Worm (Caenorhabditis elegans) whole organism, young adult: ENCODE measurements around the gene C06E2.9.

Experiments
- B0035.1 ChIP-seq: sonication (generic microtip); optimal IDR thresholded peaks from 2 replicates; lab custom pipeline; 2016; ENCODE audit warnings: missing genetic modification characterization, mild to moderate bottlenecking, missing compliant biosample characterization, missing genotype, missing genetic modification reagents
- B0261.1 ChIP-seq: sonication (generic microtip); optimal IDR thresholded peaks from 2 replicates; lab custom pipeline; 2016; ENCODE audit warnings: mild to moderate bottlenecking, missing genetic modification characterization, moderate library complexity, missing compliant biosample characterization
- B0336.3 ChIP-seq: fragments of 200-800 bp; sonication (Bioruptor generic); IDR thresholded peaks from 2 replicates; pipeline ENCODE4 v1.3.6; 2022; ENCODE audit warnings: missing genetic modification characterization, missing compliant biosample characterization
- C17E4.6 ChIP-seq: fragments of 200-800 bp; sonication (Bioruptor generic); IDR thresholded peaks from 2 replicates; pipeline ENCODE4 v1.3.6; 2022; ENCODE audit warnings: missing genetic modification reagents, missing genetic modification characterization, missing compliant biosample characterization
- F22D6.2 ChIP-seq: sonication (generic microtip); optimal IDR thresholded peaks from 2 replicates; lab custom pipeline; 2016; ENCODE audit warnings: mild to moderate bottlenecking, missing genetic modification characterization, missing compliant biosample characterization
- F49E8.2 ChIP-seq: sonication (generic microtip); optimal IDR thresholded peaks from 3 replicates; lab custom pipeline; 2017; ENCODE audit warnings: missing genetic modification characterization, mild to moderate bottlenecking, missing compliant biosample characterization, antibody characterized with exemption, moderate library complexity; ENCODE audit not compliant: insufficient read depth
- F55B11.4 ChIP-seq: sonication (generic microtip); optimal IDR thresholded peaks from 2 replicates; lab custom pipeline; 2016; ENCODE audit warnings: missing compliant biosample characterization, missing genetic modification characterization, borderline replicate concordance; ENCODE audit not compliant: insufficient read depth
- F57C9.4 ChIP-seq: sonication (generic microtip); optimal IDR thresholded peaks from 2 replicates; lab custom pipeline; 2017; ENCODE audit warnings: mild to moderate bottlenecking, missing genetic modification characterization, missing compliant biosample characterization
- Y56A3A.18 ChIP-seq: fragments of 200-800 bp; sonication (Bioruptor generic); IDR thresholded peaks from 2 replicates; pipeline ENCODE4 v1.3.6; 2022; ENCODE audit warnings: missing genetic modification reagents, missing genetic modification characterization, missing compliant biosample characterization
- ama-1 ChIP-seq, 3 experiments: fragments of 150-350 bp in 1 of 3; sonication (generic microtip) in 2 of 3; optimal IDR thresholded peaks; 2 replicates each; lab custom pipeline; 2014 to 2018; ENCODE audit warnings: missing biosample characterization in 2 of 3, missing genetic modification characterization in 2 of 3, missing genetic modification reagents in 2 of 3
- atf-7 ChIP-seq: sonication (generic microtip); optimal IDR thresholded peaks from 2 replicates; lab custom pipeline; 2017; ENCODE audit warnings: mild to moderate bottlenecking, missing genetic modification characterization, missing compliant biosample characterization
- attf-5 ChIP-seq: fragments of 200-800 bp; sonication (Bioruptor generic); optimal IDR thresholded peaks from 2 replicates; lab custom pipeline; 2018; ENCODE audit warnings: mild to moderate bottlenecking, missing genetic modification characterization, missing compliant biosample characterization
- bed-1 ChIP-seq: fragments of 200-800 bp; sonication (Bioruptor generic); IDR thresholded peaks from 2 replicates; pipeline ENCODE4 v1.3.6; 2022; ENCODE audit warnings: missing genetic modification reagents, missing genetic modification characterization, missing compliant biosample characterization
- bed-2 ChIP-seq: fragments of 200-800 bp; sonication (Bioruptor generic); IDR thresholded peaks from 2 replicates; pipeline ENCODE4 v1.3.6; 2022; ENCODE audit warnings: missing genetic modification reagents, missing genetic modification characterization, missing compliant biosample characterization
- ceh-27 ChIP-seq: fragments of 200-800 bp; sonication (Bioruptor generic); optimal IDR thresholded peaks from 2 replicates; lab custom pipeline; 2018; ENCODE audit warnings: mild to moderate bottlenecking, missing genetic modification characterization, moderate library complexity, missing compliant biosample characterization
- ceh-40 ChIP-seq: fragments of 200-800 bp; sonication (Bioruptor generic); IDR thresholded peaks from 2 replicates; pipeline ENCODE4 v1.3.6; 2022; ENCODE audit warnings: missing genetic modification characterization, missing compliant biosample characterization
- ceh-79 ChIP-seq: sonication (generic microtip); optimal IDR thresholded peaks from 2 replicates; lab custom pipeline; 2017; ENCODE audit warnings: mild to moderate bottlenecking, missing genetic modification characterization, missing compliant biosample characterization
- chd-7 ChIP-seq: sonication (generic microtip); optimal IDR thresholded peaks from 2 replicates; lab custom pipeline; 2016; ENCODE audit warnings: mild to moderate bottlenecking, missing genetic modification characterization, moderate library complexity, missing compliant biosample characterization
- dox-1 ChIP-seq: fragments of 200-800 bp; sonication (Bioruptor generic); IDR thresholded peaks from 2 replicates; pipeline ENCODE4 v1.3.6; 2022; ENCODE audit warnings: missing genetic modification reagents, missing genetic modification characterization, missing compliant biosample characterization
- egl-18 ChIP-seq: fragments of 200-800 bp; sonication (Bioruptor generic); IDR thresholded peaks from 2 replicates; pipeline ENCODE4 v1.3.6; 2022; ENCODE audit warnings: missing genetic modification reagents, missing genetic modification characterization, missing compliant biosample characterization
- hmg-1.2 ChIP-seq: fragments of 200-800 bp; sonication (Bioruptor generic); IDR thresholded peaks from 2 replicates; pipeline ENCODE4 v1.3.6; 2022; ENCODE audit warnings: missing genetic modification reagents, missing genetic modification characterization, missing compliant biosample characterization
- hrde-1 ChIP-seq: sonication (generic microtip); optimal IDR thresholded peaks from 2 replicates; lab custom pipeline; 2016; ENCODE audit warnings: missing genetic modification characterization, mild to moderate bottlenecking, missing compliant biosample characterization, moderate library complexity, missing genotype, missing genetic modification reagents, borderline replicate concordance
- madf-3 ChIP-seq: fragments of 200-800 bp; sonication (Bioruptor generic); IDR thresholded peaks from 2 replicates; pipeline ENCODE4 v1.3.6; 2022; ENCODE audit warnings: missing genetic modification reagents, missing genetic modification characterization, missing compliant biosample characterization
- madf-8 ChIP-seq: fragments of 200-800 bp; sonication (Bioruptor generic); conservative IDR thresholded peaks from 2 replicates; pipeline ENCODE4 v1.3.6; 2022; ENCODE audit warnings: missing genetic modification reagents, missing genetic modification characterization, missing compliant biosample characterization
- mes-4 ChIP-seq: sonication (generic microtip); optimal IDR thresholded peaks from 2 replicates; lab custom pipeline; 2016; ENCODE audit warnings: missing genotype, missing genetic modification characterization, missing compliant biosample characterization
- pbrm-1 ChIP-seq: fragments of 200-800 bp; sonication (Bioruptor generic); IDR thresholded peaks from 2 replicates; pipeline ENCODE4 v1.3.6; 2022; ENCODE audit warnings: missing genetic modification reagents, missing genetic modification characterization, missing compliant biosample characterization
- rpc-1 ChIP-seq, 2 experiments: fragments of 150-350 bp in 1 of 2; sonication (generic microtip) in 1 of 2; optimal IDR thresholded peaks; 2 replicates each; lab custom pipeline; 2014 to 2018; ENCODE audit warnings: missing biosample characterization in 1 of 2, missing genetic modification characterization in 1 of 2, missing genetic modification reagents in 1 of 2, missing genotype in 1 of 2
- sea-2 ChIP-seq: fragments of 200-800 bp; sonication (Bioruptor generic); IDR thresholded peaks from 2 replicates; pipeline ENCODE4 v1.3.6; 2022; ENCODE audit warnings: missing genetic modification characterization, missing compliant biosample characterization
- snpc-1.3 ChIP-seq: sonication (generic microtip); optimal IDR thresholded peaks from 2 replicates; lab custom pipeline; 2017; ENCODE audit warnings: missing genetic modification characterization, mild to moderate bottlenecking, missing compliant biosample characterization, antibody characterized with exemption, moderate library complexity, missing genotype, missing genetic modification reagents; ENCODE audit not compliant: insufficient read depth
- snpc-3.4 ChIP-seq: sonication (generic microtip); optimal IDR thresholded peaks from 2 replicates; lab custom pipeline; 2017; ENCODE audit warnings: missing genetic modification characterization, mild to moderate bottlenecking, missing compliant biosample characterization, antibody characterized with exemption, moderate library complexity, missing genotype, missing genetic modification reagents
- sptf-2 ChIP-seq: fragments of 200-800 bp; sonication (Bioruptor generic); optimal IDR thresholded peaks from 2 replicates; lab custom pipeline; 2018; ENCODE audit warnings: mild to moderate bottlenecking, missing genetic modification characterization, missing compliant biosample characterization
- tbp1 ChIP-seq: fragments of 200-800 bp; sonication (Bioruptor generic); optimal IDR thresholded peaks from 2 replicates; lab custom pipeline; 2018; ENCODE audit warnings: mild to moderate bottlenecking, missing genetic modification characterization, missing compliant biosample characterization
- unc-62 ChIP-seq: fragments of 150-350 bp; optimal IDR thresholded peaks from 2 replicates; lab custom pipeline; 2014; ENCODE audit warnings: missing biosample characterization, missing genetic modification reagents, missing genetic modification characterization
- xnd-1 ChIP-seq: sonication (generic microtip); optimal IDR thresholded peaks from 2 replicates; lab custom pipeline; 2016; ENCODE audit warnings: missing genotype, missing genetic modification reagents, missing genetic modification characterization, missing compliant biosample characterization
- zim-3 ChIP-seq: sonication (generic microtip); optimal IDR thresholded peaks from 2 replicates; lab custom pipeline; 2017; ENCODE audit warnings: mild to moderate bottlenecking, missing genetic modification characterization, moderate library complexity, missing compliant biosample characterization

The C06E2.9 gene

DNA sequence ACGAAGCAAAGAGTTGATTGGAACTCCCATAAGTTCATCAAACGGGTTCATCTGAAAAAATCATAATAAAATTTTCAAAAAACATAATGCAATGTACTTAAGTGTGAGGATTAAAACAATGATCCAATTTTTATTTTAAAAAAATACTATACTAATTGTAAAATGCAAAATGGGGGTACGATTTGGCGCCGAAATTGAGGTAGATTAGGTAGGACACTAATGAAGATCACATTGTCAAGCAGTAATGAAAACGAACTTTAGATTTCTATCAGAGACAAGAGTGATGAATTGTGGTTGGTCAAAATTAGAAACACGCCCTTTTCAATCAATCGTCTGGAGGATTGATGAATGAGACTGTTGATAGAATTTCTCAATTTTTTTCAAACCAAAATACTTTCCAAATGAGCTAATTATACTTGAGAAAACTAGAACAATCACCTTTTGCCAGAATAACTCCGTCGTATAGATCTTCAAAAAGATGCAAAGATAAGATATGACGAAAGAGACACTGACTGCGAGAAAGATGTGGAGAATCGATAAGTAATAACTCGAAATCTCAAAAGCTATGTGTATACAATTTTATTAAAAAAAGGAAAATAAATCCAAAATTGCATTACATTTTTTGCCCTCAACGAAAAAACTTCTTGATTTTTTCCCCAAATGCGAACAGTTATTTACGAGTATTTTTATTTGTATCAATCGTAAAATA is 3.0 kb upstream of the C06E2.9 start, which contains the start of gene C06E2.5:
Gene C06E2.5, minus strand, starts transcription at position 51 of the 709 bp plus-strand sequence.
- TF ChIP-seq rpc-1 (optimal IDR thresholded peaks at IDR 0.05; lab: Kevin White, UChicago) (no peak), rpc-1 (tag; optimal IDR thresholded peaks at IDR 0.05; lab: Kevin White, UChicago) (no peak), snpc-3.4 (tag; lab: Kevin White, UChicago) (no peak), hmg-1.2 (GFP tag; lab: Robert Waterston, UW) (no peak), F55B11.4 (tag; lab: Kevin White, UChicago) (no peak), ceh-27 (GFP tag; lab: Kevin White, UChicago) (no peak), ama-1 (optimal IDR thresholded peaks at IDR 0.05; lab: Kevin White, UChicago) (no peak), ama-1 (GFP tag; optimal IDR thresholded peaks at IDR 0.05; lab: Kevin White, UChicago) (no peak), madf-3 (GFP tag; lab: Robert Waterston, UW) (no peak), egl-18 (no peak), dox-1 (GFP tag; lab: Robert Waterston, UW) (no peak)

DNA sequence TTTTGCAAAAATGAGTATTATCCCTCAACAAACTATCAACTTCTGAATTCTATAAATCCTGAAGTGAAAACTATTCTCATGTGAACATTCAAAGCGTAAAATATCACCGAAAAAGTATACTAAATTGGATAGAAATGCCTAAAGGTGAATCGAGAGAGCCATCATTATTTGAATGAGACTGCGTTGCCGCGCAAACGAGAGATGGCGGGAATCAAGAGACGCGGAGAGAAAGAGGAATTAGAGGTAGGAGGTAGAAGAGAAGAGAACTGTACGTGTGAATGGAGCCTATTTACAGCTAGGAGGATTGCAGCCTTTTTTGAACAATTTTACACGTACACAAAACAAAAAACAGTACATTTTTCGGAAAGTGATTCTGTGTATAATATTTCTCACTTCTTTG is 1.5 kb upstream of the C06E2.9 start:
- TF ChIP-seq ceh-40 (GFP tag; lab: Robert Waterston, UW) (no peak), B0035.1 (tag; lab: Kevin White, UChicago) (no peak), attf-5 (GFP tag; lab: Kevin White, UChicago) (no peak), bed-2 (GFP tag; lab: Robert Waterston, UW) (no peak), F22D6.2 (tag; lab: Kevin White, UChicago) (no peak), sptf-2 (GFP tag; lab: Kevin White, UChicago) (no peak), hmg-1.2 (GFP tag; lab: Robert Waterston, UW) (no peak), madf-8 (GFP tag; lab: Robert Waterston, UW) (no peak), C17E4.6 (GFP tag; lab: Robert Waterston, UW) (no peak), snpc-3.4 (tag; lab: Kevin White, UChicago) (no peak), xnd-1 (tag; lab: Kevin White, UChicago) (no peak), chd-7 (no peak), sea-2 (GFP tag; lab: Robert Waterston, UW) (no peak), B0261.1 (tag; lab: Kevin White, UChicago) (no peak)

DNA sequence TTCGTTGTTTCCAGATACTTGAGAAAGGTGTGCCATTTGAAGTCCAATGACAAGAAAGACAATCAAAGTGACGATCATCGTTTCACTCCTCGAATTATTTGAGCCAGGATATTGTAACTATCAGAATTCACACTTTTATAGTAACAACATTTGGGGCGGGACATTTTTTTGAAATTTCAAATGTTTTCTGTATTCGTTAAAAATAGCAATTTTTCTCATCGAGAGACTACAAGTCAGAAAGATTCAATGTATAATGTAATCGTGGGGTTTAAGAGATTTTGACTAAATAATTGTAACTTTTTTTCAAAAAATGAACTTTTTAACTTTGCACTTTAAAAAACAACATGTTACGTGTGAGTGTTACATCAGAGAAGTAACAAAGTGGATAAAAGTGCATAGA is 5.5 kb downstream of the C06E2.9 start, which contains the start of gene ins-9:
Gene ins-9, minus strand, starts transcription at position 101 of the 400 bp plus-strand sequence.
- TF ChIP-seq mes-4 (tag; lab: Kevin White, UChicago) (no peak), ceh-79 (tag; lab: Kevin White, UChicago) (no peak), snpc-1.3 (tag; lab: Kevin White, UChicago) (no peak), Y56A3A.18 (GFP tag; lab: Robert Waterston, UW) (no peak), hrde-1 (tag; lab: Kevin White, UChicago) (no peak), pbrm-1 (no peak), zim-3 (tag; lab: Kevin White, UChicago) (no peak), F49E8.2 (tag; lab: Kevin White, UChicago) (no peak), atf-7 (tag; lab: Kevin White, UChicago) (no peak), F57C9.4 (tag; lab: Kevin White, UChicago) (no peak), B0336.3 (GFP tag; lab: Robert Waterston, UW) (no peak), madf-3 (GFP tag; lab: Robert Waterston, UW) (no peak), unc-62 (no peak), ceh-40 (GFP tag; lab: Robert Waterston, UW) (no peak), bed-1 (GFP tag; lab: Robert Waterston, UW) (no peak), xnd-1 (tag; lab: Kevin White, UChicago) (no peak), chd-7 (no peak), tbp1 (GFP tag; lab: Kevin White, UChicago) (no peak)
